Worm (Caenorhabditis elegans) whole organism, L4/young adult: ENCODE measurements around the gene zhit-3.

Source experiments
- W03F9.2 ChIP-seq: fragments of 150-350 bp; optimal IDR thresholded peaks from 2 replicates; lab custom pipeline; 2014; ENCODE audit warnings: missing biosample characterization, missing genetic modification characterization
- dao-5 ChIP-seq: sonication (generic microtip); optimal IDR thresholded peaks from 2 replicates; lab custom pipeline; 2016; ENCODE audit warnings: missing genotype, missing genetic modification characterization, moderate library complexity, missing compliant biosample characterization
- him-1 ChIP-seq: sonication (generic microtip); optimal IDR thresholded peaks from 2 replicates; lab custom pipeline; 2016; ENCODE audit warnings: missing genotype, missing genetic modification reagents, missing genetic modification characterization, missing compliant biosample characterization

The zhit-3 gene

ce11 chrV:10212027-10212426 lies at the start of gene zhit-3:
Gene zhit-3 (minus strand): TSS chrV:10212127.
- TF ChIP-seq him-1 = no peak
- TF ChIP-seq dao-5 = no peak
- no peak for TF ChIP-seq W03F9.2

ce11 chrV:10260460-10260859 lies 48.5 kb upstream of the zhit-3 start, which contains the start of gene sri-18:
Gene sri-18 (minus strand): TSS chrV:10260560.
- TF ChIP-seq W03F9.2 (no peak), him-1 (peak; percentile 15)

- TF ChIP-seq him-1 = no peak
- no peak for TF ChIP-seq W03F9.2
- no peak for TF ChIP-seq dao-5
Measured at ce11 chrV:10256050-10256449, 44.1 kb upstream of the zhit-3 start, which contains the start of gene nhr-232. Gene nhr-232 (plus strand): TSS chrV:10256170.

ce11 chrV:10255005-10255472 lies 43.1 kb upstream of the zhit-3 start, which contains the start of gene rop-1:
Gene rop-1 (minus strand): TSS chrV:10255055.
- TF ChIP-seq him-1 = no peak
- TF ChIP-seq dao-5 = no peak
- no peak for TF ChIP-seq W03F9.2

- no peak for TF ChIP-seq dao-5
- no peak for TF ChIP-seq him-1
- TF ChIP-seq W03F9.2 = no peak
Measured at ce11 chrV:10252682-10253081, 40.8 kb upstream of the zhit-3 start.

ce11 chrV:10249515-10249914 lies 37.6 kb upstream of the zhit-3 start:
- no peak for TF ChIP-seq W03F9.2
- no peak for TF ChIP-seq him-1
- TF ChIP-seq dao-5 = no peak

ce11 chrV:10248255-10248979 lies 36.5 kb upstream of the zhit-3 start, which contains the start of gene akt-1:
Gene akt-1 (plus strand): TSS chrV:10248905.
- TF ChIP-seq dao-5 (no peak), W03F9.2 (no peak), him-1 (no peak)

ce11 chrV:10247673-10248239 lies 35.8 kb upstream of the zhit-3 start:
- TF ChIP-seq him-1 = no peak
- TF ChIP-seq W03F9.2 = no peak
- no peak for TF ChIP-seq dao-5

ce11 chrV:10246967-10247366 lies 35.0 kb upstream of the zhit-3 start:
- no peak for TF ChIP-seq W03F9.2
- TF ChIP-seq dao-5 = no peak
- TF ChIP-seq him-1 = no peak

ce11 chrV:10246443-10246885 lies 34.5 kb upstream of the zhit-3 start:
- TF ChIP-seq W03F9.2 (no peak), him-1 (no peak), dao-5 (no peak)

ce11 chrV:10245615-10246014 lies 33.7 kb upstream of the zhit-3 start:
- TF ChIP-seq dao-5 (no peak), W03F9.2 (no peak), him-1 (no peak)

- TF ChIP-seq him-1 (no peak), dao-5 (no peak), W03F9.2 (no peak)
Measured at ce11 chrV:10244018-10244720, 32.2 kb upstream of the zhit-3 start.

- TF ChIP-seq dao-5 (no peak), W03F9.2 (no peak), him-1 (no peak)
Measured at ce11 chrV:10243105-10243504, 31.2 kb upstream of the zhit-3 start, which contains the start of gene C12D8.9. Gene C12D8.9 (minus strand): TSS chrV:10243205.

ce11 chrV:10241121-10241803 lies 29.3 kb upstream of the zhit-3 start, which contains the start of the genes C12D8.21 and col-148:
Gene C12D8.21 (minus strand): TSS chrV:10241188.
Gene col-148 (plus strand): TSS chrV:10241753.
- no peak for TF ChIP-seq W03F9.2
- no peak for TF ChIP-seq dao-5

- TF ChIP-seq dao-5 = no peak
Measured at ce11 chrV:10239861-10240260, 27.9 kb upstream of the zhit-3 start, which contains the start of gene fipr-8. Gene fipr-8 (minus strand): TSS chrV:10239961.
